Worm (Caenorhabditis elegans) whole organism, L4 larva: ENCODE data around the gene K09C4.5.

Experiments used
- F10B5.3 ChIP-seq: sonication (generic microtip); optimal IDR thresholded peaks from 2 replicates; lab custom pipeline; 2016; ENCODE audit warnings: mild to moderate bottlenecking, missing genetic modification characterization, missing compliant biosample characterization
- R02D3.7 ChIP-seq: fragments of 150-350 bp; sonication (generic microtip); optimal IDR thresholded peaks from 3 replicates; lab custom pipeline; 2014; ENCODE audit warnings: missing biosample characterization, missing genetic modification characterization
- T20F7.1 ChIP-seq: fragments of 200-800 bp; sonication (Bioruptor generic); optimal IDR thresholded peaks from 2 replicates; lab custom pipeline; 2018; ENCODE audit warnings: mild to moderate bottlenecking, missing genetic modification characterization, missing compliant biosample characterization
- Y5F2A.4 ChIP-seq: fragments of 200-800 bp; sonication (Bioruptor generic); optimal IDR thresholded peaks from 2 replicates; lab custom pipeline; 2018; ENCODE audit warnings: mild to moderate bottlenecking, missing genetic modification characterization, missing compliant biosample characterization
- ZK337.2 ChIP-seq: fragments of 200-800 bp; sonication (Bioruptor generic); IDR thresholded peaks from 2 replicates; pipeline ENCODE4 v1.3.6; 2022; ENCODE audit warnings: missing genetic modification reagents, missing genetic modification characterization, missing compliant biosample characterization
- ZK546.5 ChIP-seq, 2 experiments: sonication (generic microtip); optimal IDR thresholded peaks; 2 replicates each; lab custom pipeline; 2017; ENCODE audit warnings: missing biosample characterization in 2 of 2, missing genetic modification characterization in 2 of 2
- aha-1 ChIP-seq: fragments of 150-350 bp; peaks from one replicate; lab custom pipeline; 2014; ENCODE audit warnings: missing biosample characterization, missing genetic modification characterization
- aly-2 ChIP-seq: sonication (generic microtip); optimal IDR thresholded peaks from 2 replicates; lab custom pipeline; 2018; ENCODE audit warnings: missing biosample characterization, missing genetic modification characterization
- arid-1 ChIP-seq: fragments of 200-800 bp; sonication (Bioruptor generic); conservative IDR thresholded peaks from 2 replicates; pipeline ENCODE4 v1.3.6; 2022; ENCODE audit warnings: missing genetic modification reagents, missing genetic modification characterization, missing compliant biosample characterization
- attf-4 ChIP-seq: sonication (generic microtip); optimal IDR thresholded peaks from 3 replicates; lab custom pipeline; 2017; ENCODE audit warnings: missing biosample characterization, missing genetic modification characterization
- ceh-20 ChIP-seq: fragments of 200-800 bp; sonication (Bioruptor generic); IDR thresholded peaks from 2 replicates; pipeline ENCODE4 v1.3.6; 2022; ENCODE audit warnings: missing genetic modification reagents, missing genetic modification characterization, missing compliant biosample characterization
- ceh-28 ChIP-seq: fragments of 150-350 bp; optimal IDR thresholded peaks from 2 replicates; lab custom pipeline; 2014; ENCODE audit warnings: missing biosample characterization, missing genetic modification reagents, missing genetic modification characterization
- ceh-44 ChIP-seq: fragments of 200-800 bp; sonication (Bioruptor generic); IDR thresholded peaks from 2 replicates; pipeline ENCODE4 v1.3.6; 2022; ENCODE audit warnings: missing genetic modification reagents, missing genetic modification characterization, missing compliant biosample characterization
- ceh-62 ChIP-seq: sonication (generic microtip); optimal IDR thresholded peaks from 2 replicates; lab custom pipeline; 2017; ENCODE audit warnings: missing biosample characterization, missing genetic modification characterization
- ces-1 ChIP-seq: fragments of 150-350 bp; sonication (generic microtip); optimal IDR thresholded peaks from 4 replicates; lab custom pipeline; 2014; ENCODE audit warnings: missing biosample characterization, missing genetic modification reagents, missing genetic modification characterization
- daf-8 ChIP-seq: fragments of 200-800 bp; sonication (Bioruptor generic); IDR thresholded peaks from 2 replicates; pipeline ENCODE4 v1.3.6; 2022; ENCODE audit warnings: missing genetic modification characterization, missing compliant biosample characterization
- dmd-6 ChIP-seq: fragments of 200-800 bp; sonication (Bioruptor generic); IDR thresholded peaks from 2 replicates; pipeline ENCODE4 v1.3.6; 2022; ENCODE audit warnings: missing genetic modification reagents, missing genetic modification characterization, missing compliant biosample characterization
- dmd-8 ChIP-seq: fragments of 200-800 bp; sonication (Bioruptor generic); IDR thresholded peaks from 2 replicates; pipeline ENCODE4 v1.3.6; 2022; ENCODE audit warnings: missing genetic modification characterization, missing compliant biosample characterization
- dmd-9 ChIP-seq: fragments of 200-800 bp; sonication (Bioruptor generic); IDR thresholded peaks from 2 replicates; pipeline ENCODE4 v1.3.6; 2022; ENCODE audit warnings: missing genetic modification reagents, missing genetic modification characterization, missing compliant biosample characterization
- dpl-1 ChIP-seq: fragments of 150-350 bp; optimal IDR thresholded peaks from 2 replicates; lab custom pipeline; 2014; ENCODE audit warnings: missing biosample characterization, missing genetic modification reagents, missing genetic modification characterization
- duxl-1 ChIP-seq: sonication (generic microtip); optimal IDR thresholded peaks from 2 replicates; lab custom pipeline; 2016; ENCODE audit warnings: mild to moderate bottlenecking, missing genetic modification characterization, moderate library complexity, missing compliant biosample characterization; ENCODE audit not compliant: poor library complexity
- fkh-10 ChIP-seq: fragments of 150-350 bp; optimal IDR thresholded peaks from 2 replicates; lab custom pipeline; 2014; ENCODE audit warnings: missing biosample characterization, missing genetic modification reagents, missing genetic modification characterization
- fos-1 ChIP-seq: fragments of 150-350 bp; optimal IDR thresholded peaks from 2 replicates; lab custom pipeline; 2014; ENCODE audit warnings: missing biosample characterization, missing genetic modification characterization
- gei-8 ChIP-seq: fragments of 200-800 bp; sonication (Bioruptor generic); optimal IDR thresholded peaks from 2 replicates; lab custom pipeline; 2018; ENCODE audit warnings: mild to moderate bottlenecking, missing genetic modification characterization, missing compliant biosample characterization
- hmg-1.1 ChIP-seq: fragments of 200-800 bp; sonication (Bioruptor generic); IDR thresholded peaks from 2 replicates; pipeline ENCODE4 v1.3.6; 2022; ENCODE audit warnings: missing genetic modification reagents, missing genetic modification characterization, missing compliant biosample characterization
- jun-1 ChIP-seq: fragments of 150-350 bp; optimal IDR thresholded peaks from 2 replicates; lab custom pipeline; 2014; ENCODE audit warnings: missing biosample characterization, missing genetic modification reagents, missing genetic modification characterization
- lim-7 ChIP-seq: fragments of 200-800 bp; sonication (Bioruptor generic); IDR thresholded peaks from 2 replicates; pipeline ENCODE4 v1.3.6; 2022; ENCODE audit warnings: missing genetic modification characterization, missing compliant biosample characterization
- lin-29 ChIP-seq: fragments of 200-800 bp; sonication (Bioruptor generic); IDR thresholded peaks from 2 replicates; pipeline ENCODE4 v1.3.6; 2022; ENCODE audit warnings: missing genetic modification reagents, missing genetic modification characterization, missing compliant biosample characterization
- lir-3 ChIP-seq: sonication (generic microtip); optimal IDR thresholded peaks from 2 replicates; lab custom pipeline; 2016; ENCODE audit warnings: mild to moderate bottlenecking, missing genetic modification characterization, missing compliant biosample characterization
- lsy-2 ChIP-seq, 2 experiments: fragments of 150-350 bp in 1 of 2; sonication (generic microtip) in 1 of 2; optimal IDR thresholded peaks; 2 replicates each; lab custom pipeline; 2014 to 2017; ENCODE audit warnings: missing biosample characterization in 2 of 2, missing genetic modification characterization in 2 of 2
- mep-1 ChIP-seq: fragments of 150-350 bp; sonication (generic microtip); optimal IDR thresholded peaks from 3 replicates; lab custom pipeline; 2014; ENCODE audit warnings: missing biosample characterization, missing genetic modification characterization
- nhr-102 ChIP-seq: sonication (generic microtip); optimal IDR thresholded peaks from 2 replicates; lab custom pipeline; 2016; ENCODE audit warnings: mild to moderate bottlenecking, missing genetic modification characterization, moderate library complexity, missing compliant biosample characterization
- nhr-237 ChIP-seq: sonication (generic microtip); optimal IDR thresholded peaks from 2 replicates; lab custom pipeline; 2017; ENCODE audit warnings: missing biosample characterization, missing genetic modification characterization
- nhr-25 ChIP-seq: sonication (generic microtip); optimal IDR thresholded peaks from 2 replicates; lab custom pipeline; 2017; ENCODE audit warnings: missing genetic modification characterization, mild to moderate bottlenecking, missing compliant biosample characterization, antibody characterized with exemption, moderate library complexity, borderline replicate concordance; ENCODE audit not compliant: insufficient read depth
- nhr-41 ChIP-seq: fragments of 200-800 bp; sonication (Bioruptor generic); IDR thresholded peaks from 2 replicates; pipeline ENCODE4 v1.3.6; 2022; ENCODE audit warnings: missing genetic modification reagents, missing genetic modification characterization, missing compliant biosample characterization
- nhr-42 ChIP-seq: fragments of 200-800 bp; sonication (Bioruptor generic); IDR thresholded peaks from 2 replicates; pipeline ENCODE4 v1.3.6; 2022; ENCODE audit warnings: missing genetic modification characterization, missing compliant biosample characterization
- nhr-6 ChIP-seq: fragments of 150-350 bp; optimal IDR thresholded peaks from 2 replicates; lab custom pipeline; 2014; ENCODE audit warnings: missing biosample characterization, missing genetic modification characterization
- nhr-77 ChIP-seq: fragments of 150-350 bp; optimal IDR thresholded peaks from 2 replicates; lab custom pipeline; 2014; ENCODE audit warnings: missing biosample characterization, missing genetic modification characterization
- pha-4 ChIP-seq, 2 experiments: fragments of 150-350 bp in 1 of 2; fragments of 200-800 bp in 1 of 2; sonication (Bioruptor generic) in 1 of 2; IDR thresholded peaks in 1 of 2; optimal IDR thresholded peaks in 1 of 2; 2 replicates each; pipeline versions ENCODE4 v1.3.6 to Lab custom; 2014 to 2022; ENCODE audit warnings: missing genetic modification characterization in 2 of 2, missing genetic modification reagents in 2 of 2, missing biosample characterization in 1 of 2, missing compliant biosample characterization in 1 of 2
- php-3 ChIP-seq: fragments of 200-800 bp; sonication (Bioruptor generic); IDR thresholded peaks from 2 replicates; pipeline ENCODE4 v1.3.6; 2022; ENCODE audit warnings: missing genetic modification reagents, missing genetic modification characterization, missing compliant biosample characterization
- rbr-2 ChIP-seq: sonication (generic microtip); optimal IDR thresholded peaks from 2 replicates; lab custom pipeline; 2016; ENCODE audit warnings: missing genotype, missing genetic modification characterization, missing compliant biosample characterization
- saeg-2 ChIP-seq: fragments of 200-800 bp; sonication (Bioruptor generic); IDR thresholded peaks from 2 replicates; pipeline ENCODE4 v1.3.6; 2022; ENCODE audit warnings: missing genetic modification reagents, missing genetic modification characterization, missing compliant biosample characterization
- skn-1 ChIP-seq: fragments of 150-350 bp; optimal IDR thresholded peaks from 2 replicates; lab custom pipeline; 2014; ENCODE audit warnings: missing biosample characterization, missing genetic modification characterization
- snpc-4 ChIP-seq: fragments of 150-350 bp; optimal IDR thresholded peaks from 2 replicates; lab custom pipeline; 2014; ENCODE audit warnings: missing biosample characterization, missing genetic modification characterization
- tag-97 ChIP-seq: fragments of 200-800 bp; sonication (Bioruptor generic); IDR thresholded peaks from 2 replicates; pipeline ENCODE4 v1.3.6; 2022; ENCODE audit warnings: missing genetic modification characterization, missing compliant biosample characterization
- tra-1 ChIP-seq: fragments of 200-800 bp; sonication (Bioruptor generic); IDR thresholded peaks from 2 replicates; pipeline ENCODE4 v1.3.6; 2022; ENCODE audit warnings: missing genetic modification reagents, missing genetic modification characterization, missing compliant biosample characterization
- unc-130 ChIP-seq: sonication (generic microtip); optimal IDR thresholded peaks from 2 replicates; lab custom pipeline; 2016; ENCODE audit warnings: missing genetic modification reagents, missing genetic modification characterization, missing compliant biosample characterization
- unc-39 ChIP-seq: sonication (generic microtip); optimal IDR thresholded peaks from 2 replicates; lab custom pipeline; 2017; ENCODE audit warnings: missing biosample characterization, missing genetic modification characterization
- vab-7 ChIP-seq: fragments of 200-800 bp; sonication (Bioruptor generic); IDR thresholded peaks from 2 replicates; pipeline ENCODE4 v1.3.6; 2022; ENCODE audit warnings: missing genetic modification reagents, missing genetic modification characterization, missing compliant biosample characterization
- zag-1 ChIP-seq: fragments of 150-350 bp; optimal IDR thresholded peaks from 2 replicates; lab custom pipeline; 2014; ENCODE audit warnings: missing biosample characterization, missing genetic modification characterization
- zip-2 ChIP-seq: fragments of 150-350 bp; optimal IDR thresholded peaks from 2 replicates; lab custom pipeline; 2014; ENCODE audit warnings: missing biosample characterization, missing genetic modification characterization
- ztf-11 ChIP-seq: fragments of 150-350 bp; optimal IDR thresholded peaks from 2 replicates; lab custom pipeline; 2014; ENCODE audit warnings: missing biosample characterization, missing genetic modification characterization
- ztf-7 ChIP-seq: fragments of 150-350 bp; optimal IDR thresholded peaks from 2 replicates; lab custom pipeline; 2014; ENCODE audit warnings: missing biosample characterization, missing genetic modification characterization

The K09C4.5 gene

ce11 chrX:3290147-3290546, 7.7 kb downstream of the K09C4.5 start (continued):
- TF ChIP-seq zip-2 (tag; lab: Kevin White, UChicago), result no peak
- no peak for TF ChIP-seq nhr-6 (tag; lab: Kevin White, UChicago)
- 0 out of 2 replicates have a peak, but pooled peaks have one; percentile 11 for TF ChIP-seq nhr-41 (GFP tag; lab: Robert Waterston, UW)
- peak; percentile 13 for TF ChIP-seq aha-1
- no peak for TF ChIP-seq lsy-2 (tag; optimal IDR thresholded peaks at IDR 0.05; lab: Kevin White, UChicago)
- TF ChIP-seq dmd-6 (GFP tag; lab: Robert Waterston, UW), result peak; percentile 100
- no peak for TF ChIP-seq attf-4 (tag; lab: Kevin White, UChicago)
- TF ChIP-seq rbr-2 (tag; lab: Kevin White, UChicago), result no peak
- no peak for TF ChIP-seq zag-1 (tag; lab: Kevin White, UChicago)
- TF ChIP-seq jun-1 (tag; lab: Kevin White, UChicago), result no peak
- TF ChIP-seq tra-1, result peak; percentile 89
- no peak for TF ChIP-seq duxl-1 (tag; lab: Kevin White, UChicago)
- TF ChIP-seq fos-1, result no peak
- TF ChIP-seq aly-2 (tag; lab: Kevin White, UChicago), result no peak
- TF ChIP-seq dmd-9 (GFP tag; lab: Robert Waterston, UW), result no peak
- TF ChIP-seq nhr-237, result no peak
- TF ChIP-seq ztf-11 (tag; lab: Kevin White, UChicago), result no peak
- no peak for TF ChIP-seq unc-130
- TF ChIP-seq saeg-2, result peak; percentile 88
- no peak for TF ChIP-seq nhr-25 (tag; lab: Kevin White, UChicago)
- TF ChIP-seq ZK337.2 (GFP tag; lab: Robert Waterston, UW), result no peak
- TF ChIP-seq lim-7 (GFP tag; lab: Robert Waterston, UW), result no peak
- no peak for TF ChIP-seq ceh-62 (tag; lab: Kevin White, UChicago)
- TF ChIP-seq gei-8 (GFP tag; lab: Kevin White, UChicago), result peak; percentile 84
- TF ChIP-seq snpc-4 (tag; lab: Kevin White, UChicago), result no peak
- no peak for TF ChIP-seq dpl-1
- TF ChIP-seq pha-4 (GFP tag; IDR thresholded peaks at IDR 0.05; lab: Robert Waterston, UW), result no peak
- no peak for TF ChIP-seq pha-4 (tag; optimal IDR thresholded peaks at IDR 0.05; lab: Kevin White, UChicago)
- TF ChIP-seq ceh-28 (tag; lab: Kevin White, UChicago), result no peak
- no peak for TF ChIP-seq vab-7
- no peak for TF ChIP-seq skn-1 (tag; lab: Kevin White, UChicago)
- TF ChIP-seq ZK546.5 (tag; optimal IDR thresholded peaks at IDR 0.05; lab: Kevin White, UChicago), result no peak
- no peak for TF ChIP-seq hmg-1.1 (GFP tag; lab: Robert Waterston, UW)
- TF ChIP-seq dmd-8 (GFP tag; lab: Robert Waterston, UW), result no peak
- TF ChIP-seq nhr-42, result no peak
- TF ChIP-seq ztf-7 (tag; lab: Kevin White, UChicago), result peak; percentile 4
- TF ChIP-seq lir-3 (tag; lab: Kevin White, UChicago), result no peak
- no peak for TF ChIP-seq lin-29 (GFP tag; lab: Robert Waterston, UW)
- TF ChIP-seq unc-39, result no peak
- no peak for TF ChIP-seq tag-97 (GFP tag; lab: Robert Waterston, UW)
- peak; percentile 94 for TF ChIP-seq nhr-102
- peak; percentile 62 for TF ChIP-seq T20F7.1 (GFP tag; lab: Kevin White, UChicago)
- peak; percentile 79 for TF ChIP-seq nhr-77 (tag; lab: Kevin White, UChicago)
- no peak for TF ChIP-seq ceh-20 (GFP tag; lab: Robert Waterston, UW)
- TF ChIP-seq mep-1 (tag; lab: Kevin White, UChicago), result no peak
- no peak for TF ChIP-seq F10B5.3 (tag; lab: Kevin White, UChicago)
- no peak for TF ChIP-seq ceh-44 (GFP tag; lab: Robert Waterston, UW)
- TF ChIP-seq daf-8, result no peak
- TF ChIP-seq ces-1, result no peak
- no peak for TF ChIP-seq R02D3.7 (tag; lab: Kevin White, UChicago)
- TF ChIP-seq arid-1 (GFP tag; lab: Robert Waterston, UW), result no peak
- TF ChIP-seq Y5F2A.4 (GFP tag; lab: Kevin White, UChicago), result no peak
- peak; percentile 92 for TF ChIP-seq php-3 (GFP tag; lab: Robert Waterston, UW)
- TF ChIP-seq fkh-10 (GFP tag; lab: Kevin White, UChicago), result no peak
